Worm (Caenorhabditis elegans): ENCODE measurements around the gene E02H1.1.

- TF ChIP-seq ama-1 (optimal IDR thresholded peaks at IDR 0.05) (no peak), hmg-4 (GFP tag; optimal IDR thresholded peaks at IDR 0.05) (no peak), scrt-1 (GFP tag; IDR thresholded peaks at IDR 0.05) (no peak), B0310.2 (tag; optimal IDR thresholded peaks at IDR 0.05) (no peak), flt-1 (GFP tag; IDR thresholded peaks at IDR 0.05) (no peak), tbx-11 (GFP tag; IDR thresholded peaks at IDR 0.05) (no peak), ceh-13 (GFP tag; optimal IDR thresholded peaks at IDR 0.05) (no peak), hnd-1 (tag; optimal IDR thresholded peaks at IDR 0.05) (no peak), hmbx-1 (tag; optimal IDR thresholded peaks at IDR 0.05) (no peak), tbx-37 (GFP tag; conservative IDR thresholded peaks at IDR 0.05) (no peak), pes-1 (GFP tag; IDR thresholded peaks at IDR 0.05) (no peak), sea-1 (GFP tag; conservative IDR thresholded peaks at IDR 0.05) (no peak), F13C5.2 (tag; optimal IDR thresholded peaks at IDR 0.05) (no peak)
Observed at ce11 chrII:9576707-9577106, 14.3 kb downstream of the E02H1.1 start.
